Fruit fly (Drosophila melanogaster) whole organism: ENCODE results near the gene CG14974.

Experiments used
- pan ChIP-seq: fragments of >200 bp; optimal IDR thresholded peaks from 2 replicates; lab custom pipeline; 2017
- psq ChIP-seq: fragments of >200 bp; optimal IDR thresholded peaks from 2 replicates; lab custom pipeline; 2017

DNA sequence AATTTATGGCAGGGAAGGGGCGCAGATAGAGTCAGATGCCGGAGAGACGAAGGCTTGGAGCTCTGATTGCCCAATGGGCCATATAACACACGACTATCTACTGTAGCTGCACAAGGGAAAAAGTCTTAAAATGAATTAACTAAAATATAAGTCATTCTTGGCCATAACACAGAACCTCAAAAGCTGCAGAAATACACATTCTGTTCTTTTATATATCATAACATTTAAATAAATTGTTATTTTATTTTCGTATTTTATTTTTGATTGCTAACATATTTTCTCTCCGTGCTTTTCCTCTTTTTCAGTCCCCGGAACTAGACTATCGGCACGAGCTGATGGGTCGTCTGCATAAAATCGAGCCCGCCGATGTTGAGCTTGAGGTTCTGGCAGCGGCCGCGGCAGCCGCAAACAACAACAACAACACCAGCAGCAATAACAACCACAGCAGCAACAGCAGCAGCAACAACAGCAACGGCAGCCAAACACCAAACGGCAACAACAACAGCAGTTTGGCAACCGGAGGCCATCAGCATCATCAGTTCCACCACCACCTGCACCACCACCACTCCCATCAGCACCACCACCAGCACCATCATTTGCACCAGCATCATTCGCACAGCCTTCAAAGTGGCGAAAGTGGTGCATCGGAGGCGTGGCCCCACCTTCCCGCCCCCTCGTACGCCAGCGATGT, 23.6 kb upstream of the CG14974 start:
- TF ChIP-seq pan (lab: Kevin White, UChicago) (no peak), psq (lab: Kevin White, UChicago) (no peak)
